Worm (Caenorhabditis elegans) whole organism, L3 larva: Measurements from ENCODE around the gene mys-1.

Source experiments
- R02D3.7 ChIP-seq: fragments of 150-350 bp; optimal IDR thresholded peaks from 2 replicates; lab custom pipeline; 2014; ENCODE audit warnings: missing biosample characterization, missing genetic modification characterization
- ZK546.5 ChIP-seq: sonication (generic microtip); optimal IDR thresholded peaks from 2 replicates; lab custom pipeline; 2017; ENCODE audit warnings: missing biosample characterization, missing genetic modification characterization
- aly-2 ChIP-seq: fragments of 150-350 bp; optimal IDR thresholded peaks from 2 replicates; lab custom pipeline; 2014; ENCODE audit warnings: missing biosample characterization, missing genetic modification characterization
- ama-1 ChIP-seq: fragments of 150-350 bp; optimal IDR thresholded peaks from 2 replicates; lab custom pipeline; 2018
- ceh-16 ChIP-seq: sonication (generic microtip); optimal IDR thresholded peaks from 2 replicates; lab custom pipeline; 2017; ENCODE audit warnings: missing biosample characterization, missing genetic modification characterization
- ceh-28 ChIP-seq: fragments of 150-350 bp; optimal IDR thresholded peaks from 2 replicates; lab custom pipeline; 2014; ENCODE audit warnings: missing biosample characterization, missing genetic modification reagents, missing genetic modification characterization
- ceh-82 ChIP-seq: fragments of 150-350 bp; optimal IDR thresholded peaks from 2 replicates; lab custom pipeline; 2014; ENCODE audit warnings: missing biosample characterization, missing genetic modification characterization
- ceh-9 ChIP-seq: sonication (generic microtip); optimal IDR thresholded peaks from 2 replicates; lab custom pipeline; 2018; ENCODE audit warnings: missing biosample characterization, missing genetic modification characterization
- daf-12 ChIP-seq: fragments of 150-350 bp; optimal IDR thresholded peaks from 2 replicates; lab custom pipeline; 2014; ENCODE audit warnings: missing biosample characterization, missing genetic modification reagents, missing genetic modification characterization
- egl-27 ChIP-seq: sonication (generic microtip); optimal IDR thresholded peaks from 4 replicates; lab custom pipeline; 2017; ENCODE audit warnings: missing biosample characterization, missing genetic modification reagents, missing genetic modification characterization
- egl-5 ChIP-seq: fragments of 150-350 bp; optimal IDR thresholded peaks from 2 replicates; lab custom pipeline; 2017; ENCODE audit warnings: missing biosample characterization, missing genetic modification reagents, missing genetic modification characterization, inconsistent platforms
- elt-1 ChIP-seq: fragments of 150-350 bp; optimal IDR thresholded peaks from 2 replicates; lab custom pipeline; 2014; ENCODE audit warnings: missing biosample characterization, missing genetic modification characterization
- elt-2 ChIP-seq: sonication (generic microtip); optimal IDR thresholded peaks from 2 replicates; lab custom pipeline; 2016; ENCODE audit warnings: missing genetic modification reagents, mild to moderate bottlenecking, missing genetic modification characterization, missing compliant biosample characterization
- elt-3 ChIP-seq, 3 experiments: fragments of 150-350 bp in 1 of 3; sonication (generic microtip) in 2 of 3; optimal IDR thresholded peaks; 2 replicates in 2 of 3; 4 replicates in 1 of 3; lab custom pipeline; 2014 to 2017; ENCODE audit warnings: missing biosample characterization in 3 of 3, missing genetic modification characterization in 3 of 3
- eor-1 ChIP-seq, 2 experiments: fragments of 150-350 bp; optimal IDR thresholded peaks; 2 replicates each; lab custom pipeline; 2014 to 2018; ENCODE audit warnings: missing biosample characterization in 2 of 2, missing genetic modification characterization in 2 of 2
- fkh-10 ChIP-seq: sonication (generic microtip); optimal IDR thresholded peaks from 2 replicates; lab custom pipeline; 2017; ENCODE audit warnings: missing biosample characterization, missing genetic modification reagents, missing genetic modification characterization
- fkh-2 ChIP-seq: fragments of 150-350 bp; optimal IDR thresholded peaks from 2 replicates; lab custom pipeline; 2014; ENCODE audit warnings: missing biosample characterization, missing genetic modification reagents, missing genetic modification characterization
- fos-1 ChIP-seq: fragments of 150-350 bp; optimal IDR thresholded peaks from 2 replicates; lab custom pipeline; 2014; ENCODE audit warnings: missing biosample characterization, missing genetic modification characterization
- hmg-11 ChIP-seq: sonication (generic microtip); optimal IDR thresholded peaks from 2 replicates; lab custom pipeline; 2016; ENCODE audit warnings: missing genetic modification characterization, missing compliant biosample characterization
- jun-1 ChIP-seq: fragments of 150-350 bp; optimal IDR thresholded peaks from 2 replicates; lab custom pipeline; 2014; ENCODE audit warnings: missing biosample characterization, missing genetic modification reagents, missing genetic modification characterization
- lin-15B ChIP-seq: fragments of 150-350 bp; optimal IDR thresholded peaks from 2 replicates; lab custom pipeline; 2014; ENCODE audit warnings: missing biosample characterization, missing genetic modification characterization
- lin-39 ChIP-seq: fragments of 150-350 bp; optimal IDR thresholded peaks from 2 replicates; lab custom pipeline; 2018; ENCODE audit warnings: missing biosample characterization, missing genetic modification reagents, missing genetic modification characterization
- lsy-12 ChIP-seq: sonication (generic microtip); optimal IDR thresholded peaks from 2 replicates; lab custom pipeline; 2016; ENCODE audit warnings: mild to moderate bottlenecking, missing genetic modification characterization, missing compliant biosample characterization
- mdl-1 ChIP-seq: fragments of 150-350 bp; optimal IDR thresholded peaks from 2 replicates; lab custom pipeline; 2014; ENCODE audit warnings: missing biosample characterization, missing genetic modification characterization
- mml-1 ChIP-seq: fragments of 150-350 bp; sonication (generic microtip); optimal IDR thresholded peaks from 3 replicates; lab custom pipeline; 2014; ENCODE audit warnings: missing biosample characterization, missing genetic modification characterization
- nfya-1 ChIP-seq: sonication (generic microtip); optimal IDR thresholded peaks from 2 replicates; lab custom pipeline; 2017; ENCODE audit warnings: missing genetic modification characterization, mild to moderate bottlenecking, missing compliant biosample characterization, antibody characterized with exemption, moderate library complexity; ENCODE audit not compliant: insufficient read depth
- nhr-11 ChIP-seq: fragments of 150-350 bp; optimal IDR thresholded peaks from 2 replicates; lab custom pipeline; 2014; ENCODE audit warnings: missing biosample characterization, missing genetic modification characterization
- nhr-12 ChIP-seq: fragments of 150-350 bp; optimal IDR thresholded peaks from 2 replicates; lab custom pipeline; 2014; ENCODE audit warnings: missing biosample characterization, missing genetic modification characterization
- nhr-23 ChIP-seq: fragments of 150-350 bp; optimal IDR thresholded peaks from 2 replicates; lab custom pipeline; 2014; ENCODE audit warnings: missing biosample characterization, missing genetic modification reagents, missing genetic modification characterization
- nhr-237 ChIP-seq: fragments of 150-350 bp; optimal IDR thresholded peaks from 2 replicates; lab custom pipeline; 2014; ENCODE audit warnings: missing biosample characterization, missing genetic modification characterization
- nhr-25 ChIP-seq: sonication (generic microtip); optimal IDR thresholded peaks from 2 replicates; lab custom pipeline; 2017; ENCODE audit warnings: missing biosample characterization, missing genetic modification characterization
- nhr-28 ChIP-seq: fragments of 150-350 bp; optimal IDR thresholded peaks from 2 replicates; lab custom pipeline; 2014; ENCODE audit warnings: missing biosample characterization, missing genetic modification characterization
- nhr-43 ChIP-seq: sonication (generic microtip); optimal IDR thresholded peaks from 2 replicates; lab custom pipeline; 2016; ENCODE audit warnings: mild to moderate bottlenecking, missing genetic modification characterization, missing compliant biosample characterization; ENCODE audit not compliant: poor library complexity, severe bottlenecking
- nhr-67 ChIP-seq: fragments of 150-350 bp; optimal IDR thresholded peaks from 2 replicates; lab custom pipeline; 2014; ENCODE audit warnings: missing biosample characterization, missing genetic modification characterization
- nhr-76 ChIP-seq: fragments of 150-350 bp; sonication (generic microtip); optimal IDR thresholded peaks from 5 replicates; lab custom pipeline; 2014; ENCODE audit warnings: missing biosample characterization, missing genetic modification characterization
- nhr-77 ChIP-seq: fragments of 150-350 bp; optimal IDR thresholded peaks from 2 replicates; lab custom pipeline; 2014; ENCODE audit warnings: missing biosample characterization, missing genetic modification characterization
- pha-4 ChIP-seq: fragments of 150-350 bp; optimal IDR thresholded peaks from 2 replicates; lab custom pipeline; 2014; ENCODE audit warnings: missing biosample characterization, missing genetic modification reagents, missing genetic modification characterization
- pqm-1 ChIP-seq: fragments of 150-350 bp; optimal IDR thresholded peaks from 2 replicates; lab custom pipeline; 2017; ENCODE audit warnings: missing biosample characterization, missing genetic modification characterization, inconsistent platforms
- sea-2 ChIP-seq: fragments of 150-350 bp; sonication (generic microtip); optimal IDR thresholded peaks from 4 replicates; lab custom pipeline; 2014; ENCODE audit warnings: missing biosample characterization, missing genetic modification reagents, missing genetic modification characterization
- skn-1 ChIP-seq: fragments of 150-350 bp; optimal IDR thresholded peaks from 2 replicates; lab custom pipeline; 2014; ENCODE audit warnings: missing biosample characterization, missing genetic modification characterization
- snpc-4 ChIP-seq: fragments of 150-350 bp; optimal IDR thresholded peaks from 2 replicates; lab custom pipeline; 2014; ENCODE audit warnings: missing biosample characterization, missing genetic modification characterization
- tbx-2 ChIP-seq: sonication (generic microtip); optimal IDR thresholded peaks from 2 replicates; lab custom pipeline; 2016; ENCODE audit warnings: mild to moderate bottlenecking, missing genetic modification characterization, missing compliant biosample characterization
- unc-39 ChIP-seq: sonication (generic microtip); optimal IDR thresholded peaks from 4 replicates; lab custom pipeline; 2017; ENCODE audit warnings: missing biosample characterization, missing genetic modification characterization
- unc-62 ChIP-seq: fragments of 150-350 bp; sonication (generic microtip); optimal IDR thresholded peaks from 4 replicates; lab custom pipeline; 2014; ENCODE audit warnings: missing biosample characterization, missing genetic modification reagents, missing genetic modification characterization
- zag-1 ChIP-seq: fragments of 150-350 bp; optimal IDR thresholded peaks from 2 replicates; lab custom pipeline; 2014; ENCODE audit warnings: missing biosample characterization, missing genetic modification characterization
- ztf-11 ChIP-seq: fragments of 150-350 bp; optimal IDR thresholded peaks from 2 replicates; lab custom pipeline; 2014; ENCODE audit warnings: missing biosample characterization, missing genetic modification characterization
- ztf-4 ChIP-seq: fragments of 150-350 bp; optimal IDR thresholded peaks from 2 replicates; lab custom pipeline; 2014; ENCODE audit warnings: missing biosample characterization, missing genetic modification characterization

The mys-1 gene

DNA sequence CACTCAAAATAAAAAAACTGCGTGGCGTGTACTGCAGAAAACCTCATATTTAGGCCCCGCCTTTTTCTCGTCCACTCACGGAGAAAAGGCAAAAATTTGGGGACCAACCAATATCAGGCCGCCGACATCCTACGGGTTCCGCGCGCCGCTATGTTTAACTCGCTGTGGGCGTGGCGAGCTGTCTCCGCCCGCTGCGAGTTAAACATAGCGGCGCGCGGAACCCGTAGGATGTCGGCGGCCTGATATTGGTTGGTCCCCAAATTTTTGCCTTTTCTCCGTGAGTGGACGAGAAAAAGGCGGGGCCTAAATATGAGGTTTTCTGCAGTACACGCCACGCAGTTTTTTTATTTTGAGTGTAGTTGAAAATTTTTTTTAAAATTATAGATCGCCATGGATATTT is 21.7 kb downstream of the mys-1 start, which contains the start of gene tmem-258:
tmem-258 (plus strand) TSS at position 385 of the 400 bp plus-strand sequence.
- peak; percentile 50 for TF ChIP-seq snpc-4 (tag; lab: Kevin White, UChicago)

DNA sequence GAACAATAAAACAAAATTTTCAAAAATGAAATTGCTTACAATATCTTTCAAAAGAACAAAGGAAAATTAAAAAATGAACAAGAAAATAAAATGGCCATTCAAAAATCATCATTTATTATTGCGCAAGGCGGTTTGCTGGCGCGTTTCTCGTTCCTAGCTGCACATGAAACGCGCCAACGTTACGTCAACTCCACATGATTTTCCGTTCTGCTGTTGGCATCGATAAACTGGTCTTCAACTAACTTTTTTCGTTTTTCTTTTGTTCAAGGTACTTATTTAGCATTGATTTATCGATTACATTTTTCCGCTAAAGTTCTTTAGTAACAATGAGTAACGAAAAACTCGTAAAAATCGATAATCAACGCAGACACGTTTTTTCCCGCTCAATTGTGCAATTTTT is 24.1 kb downstream of the mys-1 start, which contains the start of the genes Y57E12AL.6 and Y57E12AL.1:
Y57E12AL.6 (minus strand) TSS at position 75 of the 400 bp plus-strand sequence.
Y57E12AL.1 (plus strand) TSS at position 135 of the 400 bp plus-strand sequence.
- no peak for TF ChIP-seq daf-12 (tag; lab: Kevin White, UChicago)
- no peak for TF ChIP-seq aly-2
- no peak for TF ChIP-seq fkh-10 (GFP tag; lab: Kevin White, UChicago)
- no peak for TF ChIP-seq nhr-11
- TF ChIP-seq pqm-1 (tag; lab: Kevin White, UChicago), result peak; percentile 33
- peak; percentile 50 for TF ChIP-seq tbx-2
- peak; percentile 35 for TF ChIP-seq R02D3.7 (tag; lab: Kevin White, UChicago)
- TF ChIP-seq egl-27 (tag; lab: Kevin White, UChicago), result no peak
- no peak for TF ChIP-seq ceh-82 (tag; lab: Kevin White, UChicago)
- TF ChIP-seq mdl-1 (tag; lab: Kevin White, UChicago), result no peak
- TF ChIP-seq ceh-28 (tag; lab: Kevin White, UChicago), result peak; percentile 86
- TF ChIP-seq jun-1, result peak; percentile 69
- no peak for TF ChIP-seq ZK546.5 (tag; lab: Kevin White, UChicago)
- TF ChIP-seq skn-1 (tag; lab: Kevin White, UChicago), result peak; percentile 95
- no peak for TF ChIP-seq unc-62 (GFP tag; lab: Kevin White, UChicago)
- TF ChIP-seq ceh-16 (tag; lab: Kevin White, UChicago), result no peak
- TF ChIP-seq ceh-9, result no peak
- peak; percentile 78 for TF ChIP-seq nfya-1 (tag; lab: Kevin White, UChicago)
- no peak for TF ChIP-seq ztf-11 (tag; lab: Kevin White, UChicago)
- TF ChIP-seq nhr-25 (tag; lab: Kevin White, UChicago), result peak; percentile 90
- peak; percentile 52 for TF ChIP-seq lsy-12 (tag; lab: Kevin White, UChicago)
- TF ChIP-seq elt-1 (tag; lab: Kevin White, UChicago), result no peak
- peak; percentile 57 for TF ChIP-seq hmg-11 (tag; lab: Kevin White, UChicago)
- peak; percentile 11 for TF ChIP-seq nhr-77 (tag; lab: Kevin White, UChicago)
- TF ChIP-seq pha-4 (tag; lab: Kevin White, UChicago), result peak; percentile 81
- TF ChIP-seq nhr-23 (tag; lab: Kevin White, UChicago), result peak; percentile 92
- TF ChIP-seq elt-3 (tag; optimal IDR thresholded peaks at IDR 0.05; lab: Kevin White, UChicago), result no peak
- TF ChIP-seq sea-2 (GFP tag; lab: Kevin White, UChicago), result no peak
- TF ChIP-seq ama-1 (lab: Kevin White, UChicago), result peak; percentile 31
- no peak for TF ChIP-seq mml-1 (tag; lab: Kevin White, UChicago)
- TF ChIP-seq fkh-2 (tag; lab: Kevin White, UChicago), result no peak
- TF ChIP-seq unc-39 (tag; lab: Kevin White, UChicago), result no peak
- TF ChIP-seq eor-1 (tag; optimal IDR thresholded peaks at IDR 0.05; lab: Kevin White, UChicago), result no peak
- no peak for TF ChIP-seq nhr-67
- peak; percentile 70 for TF ChIP-seq lin-15B (tag; lab: Kevin White, UChicago)
- TF ChIP-seq lin-39 (tag; lab: Kevin White, UChicago), result peak; percentile 58
- no peak for TF ChIP-seq nhr-12 (tag; lab: Kevin White, UChicago)
- TF ChIP-seq nhr-76, result no peak
- no peak for TF ChIP-seq zag-1 (tag; lab: Kevin White, UChicago)
- peak; percentile 93 for TF ChIP-seq snpc-4 (tag; lab: Kevin White, UChicago)
- peak; percentile 88 for TF ChIP-seq nhr-43 (tag; lab: Kevin White, UChicago)
- TF ChIP-seq nhr-28 (tag; lab: Kevin White, UChicago), result no peak
- peak; percentile 78 for TF ChIP-seq egl-5
- TF ChIP-seq nhr-237 (tag; lab: Kevin White, UChicago), result no peak
- TF ChIP-seq elt-2 (tag; lab: Kevin White, UChicago), result peak; percentile 48
- peak; percentile 26 for TF ChIP-seq ztf-4
- TF ChIP-seq fos-1, result no peak
